Fruit fly (Drosophila melanogaster): ENCODE results near the gene CG6765.

CG6765 gene

DNA sequence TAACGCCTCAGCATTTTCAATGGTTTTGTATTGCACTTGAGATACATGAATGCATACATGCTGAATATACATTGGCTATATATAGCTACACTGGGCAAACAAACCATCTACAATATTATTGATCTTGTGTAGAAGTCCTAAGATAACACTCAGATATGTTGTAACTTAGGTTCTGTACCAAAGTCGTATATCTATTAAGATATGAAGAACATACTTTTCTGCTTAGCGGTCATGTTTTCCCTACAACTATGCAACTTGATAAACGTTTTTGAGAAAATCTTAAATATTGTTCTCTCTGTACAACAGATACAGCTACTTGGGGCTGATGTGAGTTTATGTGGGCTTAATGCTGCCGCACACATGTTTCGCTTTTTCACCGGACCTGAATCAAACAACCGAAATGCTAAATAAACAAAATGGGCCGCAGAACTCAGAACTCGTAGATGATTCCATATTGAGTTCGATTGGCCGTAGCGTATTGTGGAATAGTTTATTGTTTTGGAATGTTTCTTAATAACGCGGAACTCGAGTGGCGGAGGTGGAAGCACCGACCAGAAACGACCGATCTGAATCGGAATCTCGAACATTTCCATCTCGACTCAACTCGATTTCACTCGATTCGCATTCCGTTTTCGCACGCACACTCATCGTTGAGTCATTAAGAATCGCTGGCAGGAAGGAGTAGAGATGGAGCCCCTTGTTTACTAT is 36.8 kb downstream of the CG6765 start (continued):
- peak; percentile 50 for TF ChIP-seq nmo (GFP tag; optimal IDR thresholded peaks at IDR 0.05)
- peak; percentile 0 for TF ChIP-seq CG7786 (GFP tag; optimal IDR thresholded peaks at IDR 0.05)
- TF ChIP-seq ap (GFP tag; IDR thresholded peaks at IDR 0.05): 0 out of 2 replicates have a peak, but pooled peaks have one; percentile 28
- TF ChIP-seq CG18764 (GFP tag; optimal IDR thresholded peaks at IDR 0.05): peak; percentile 35
- TF ChIP-seq Dek (tag; optimal IDR thresholded peaks at IDR 0.05): no peak
- peak in 1 of 3 experiments; percentile 70 for TF ChIP-seq lola (GFP tag; optimal IDR thresholded peaks at IDR 0.05)
- no peak for TF ChIP-seq HLHmδ (GFP tag; optimal IDR thresholded peaks at IDR 0.05)
- TF ChIP-seq MESR4 (GFP tag; optimal IDR thresholded peaks at IDR 0.05): no peak
- TF ChIP-seq trem (tag; optimal IDR thresholded peaks at IDR 0.05): peak; percentile 53
- no peak for TF ChIP-seq C15 (GFP tag; IDR thresholded peaks at IDR 0.05)
- TF ChIP-seq CG3281 (GFP tag; optimal IDR thresholded peaks at IDR 0.05): peak; percentile 9
- TF ChIP-seq gsb (GFP tag; IDR thresholded peaks at IDR 0.05): 0 out of 2 replicates have a peak, but pooled peaks have one; percentile 7
- TF ChIP-seq Asciz (GFP tag; optimal IDR thresholded peaks at IDR 0.05): peak; percentile 48
- TF ChIP-seq BtbVII (GFP tag; optimal IDR thresholded peaks at IDR 0.05): peak; percentile 3
- TF ChIP-seq klu (GFP tag; IDR thresholded peaks at IDR 0.05): no peak; the same call in 1 of the 2 replicates
- TF ChIP-seq CG17568 (GFP tag; optimal IDR thresholded peaks at IDR 0.05): peak; percentile 39
- TF ChIP-seq Dref (GFP tag; IDR thresholded peaks at IDR 0.05): no peak
- TF ChIP-seq slp2 (GFP tag; optimal IDR thresholded peaks at IDR 0.05): peak; percentile 26
- no peak for TF ChIP-seq yki (optimal IDR thresholded peaks at IDR 0.05)
- TF ChIP-seq Hand (GFP tag; optimal IDR thresholded peaks at IDR 0.05): no peak
- peak; percentile 74 for TF ChIP-seq CG18262 (tag; optimal IDR thresholded peaks at IDR 0.05)
- TF ChIP-seq seq (GFP tag; IDR thresholded peaks at IDR 0.05): peak; percentile 57
- no peak for TF ChIP-seq CG8478 (optimal IDR thresholded peaks at IDR 0.05)
- peak; percentile 71 for TF ChIP-seq CG10979 (tag; optimal IDR thresholded peaks at IDR 0.05)
- TF ChIP-seq sug (tag; optimal IDR thresholded peaks at IDR 0.05): no peak
- TF ChIP-seq Jarid2 (GFP tag; optimal IDR thresholded peaks at IDR 0.05): peak; percentile 0
- TF ChIP-seq CG4360 (GFP tag; IDR thresholded peaks at IDR 0.05): peak; percentile 10; the same call in 1 of the 2 replicates
- no peak for TF ChIP-seq Dad (GFP tag; optimal IDR thresholded peaks at IDR 0.05)
- TF ChIP-seq CG12155 (GFP tag; optimal IDR thresholded peaks at IDR 0.05): no peak
- peak; percentile 93 for TF ChIP-seq Med (GFP tag)
- peak; percentile 14 for TF ChIP-seq Hsf (GFP tag; optimal IDR thresholded peaks at IDR 0.05)
- no peak for TF ChIP-seq hbn (GFP tag; IDR thresholded peaks at IDR 0.05; ENCODE audit: partially characterized antibody)
- TF ChIP-seq dmrt11E (tag; optimal IDR thresholded peaks at IDR 0.05): peak; percentile 62
- no peak for TF ChIP-seq CG10321 (GFP tag; IDR thresholded peaks at IDR 0.05)
- TF ChIP-seq sens-2 (GFP tag; IDR thresholded peaks at IDR 0.05): peak; percentile 45; the same call in 1 of the 2 replicates
- TF ChIP-seq CG7963 (GFP tag; IDR thresholded peaks at IDR 0.05; ENCODE audit: partially characterized antibody): no peak
- no peak for TF ChIP-seq ssp (GFP tag; IDR thresholded peaks at IDR 0.05)
- TF ChIP-seq CG2712 (tag; optimal IDR thresholded peaks at IDR 0.05): peak; percentile 70
- TF ChIP-seq her (GFP tag; optimal IDR thresholded peaks at IDR 0.05): no peak
- TF ChIP-seq CG7745 (tag; optimal IDR thresholded peaks at IDR 0.05): no peak
- peak in 1 of 2 experiments; percentile 83 for TF ChIP-seq eve (GFP tag; optimal IDR thresholded peaks at IDR 0.05)
- TF ChIP-seq dm (GFP tag; optimal IDR thresholded peaks at IDR 0.05): no peak
- TF ChIP-seq lbe (GFP tag; optimal IDR thresholded peaks at IDR 0.05): no peak
- TF ChIP-seq CG16863 (GFP tag; optimal IDR thresholded peaks at IDR 0.05): peak; percentile 11
- peak; percentile 62 for TF ChIP-seq gcm (GFP tag; optimal IDR thresholded peaks at IDR 0.05)
- peak; percentile 36 for TF ChIP-seq bab2 (GFP tag; optimal IDR thresholded peaks at IDR 0.05)
- TF ChIP-seq CG7839 (tag; optimal IDR thresholded peaks at IDR 0.05): peak; percentile 60
- TF ChIP-seq Tbp (GFP tag; optimal IDR thresholded peaks at IDR 0.05): no peak
- TF ChIP-seq Sox100B (GFP tag; optimal IDR thresholded peaks at IDR 0.05): peak; percentile 51
- TF ChIP-seq Mad (GFP tag; optimal IDR thresholded peaks at IDR 0.05): no peak

Data from whole organism, embryonic.